Fruit fly (Drosophila melanogaster) whole organism, adult: ENCODE data around the gene CG1116.

Source experiments
- CG12768 ChIP-seq: fragments of 200-800 bp; sonication (Bioruptor generic); optimal IDR thresholded peaks from 2 replicates; lab custom pipeline; 2017; ENCODE audit warnings: missing biosample characterization, missing genetic modification characterization, mild to moderate bottlenecking, moderate library complexity, missing genetic modification reagents
- CG5204 ChIP-seq: fragments of 200-800 bp; sonication (Bioruptor generic); optimal IDR thresholded peaks from 2 replicates; lab custom pipeline; 2016; ENCODE audit warnings: missing biosample characterization, missing genetic modification characterization
- CG7045 ChIP-seq: fragments of 200-800 bp; sonication (Bioruptor generic); optimal IDR thresholded peaks from 2 replicates; lab custom pipeline; 2017; ENCODE audit warnings: missing biosample characterization, mild to moderate bottlenecking, missing genetic modification characterization
- pad ChIP-seq: fragments of 200-800 bp; sonication (Bioruptor generic); optimal IDR thresholded peaks from 3 replicates; lab custom pipeline; 2017; ENCODE audit warnings: missing biosample characterization, missing genetic modification characterization, mild to moderate bottlenecking, moderate library complexity, missing genetic modification reagents

dm6 chr3R:5252853-5253252 lies 33.4 kb downstream of the CG1116 start, which contains the start of gene CG1113:
- TF ChIP-seq CG5204 (no peak), CG7045 (no peak), pad (GFP tag; lab: Kevin White, UChicago) (no peak), CG12768 (GFP tag; lab: Kevin White, UChicago) (no peak)
